Fruit fly (Drosophila melanogaster) whole organism, embryonic: Measurements from ENCODE around the gene CG8851.
A peak's percentile ranks its signal among the peaks of the same experiment; 100 is the strongest.

Source experiments
- Abd-B ChIP-seq: fragments of 200-800 bp; sonication (Bioruptor generic); optimal IDR thresholded peaks from 2 replicates; lab custom pipeline; 2018; ENCODE audit warnings: missing biosample characterization, mild to moderate bottlenecking, missing genetic modification characterization, moderate library complexity
- B-H2 ChIP-seq: fragments of 200-800 bp; sonication (Bioruptor generic); optimal IDR thresholded peaks from 2 replicates; lab custom pipeline; 2018; ENCODE audit warnings: missing biosample characterization, mild to moderate bottlenecking, missing genetic modification characterization
- BtbVII ChIP-seq: fragments of 200-800 bp; sonication (Bioruptor generic); optimal IDR thresholded peaks from 3 replicates; lab custom pipeline; 2017; ENCODE audit warnings: missing biosample characterization, mild to moderate bottlenecking, missing genetic modification characterization
- CG10274 ChIP-seq: fragments of 200-800 bp; sonication (Bioruptor generic); optimal IDR thresholded peaks from 3 replicates; lab custom pipeline; 2017; ENCODE audit warnings: missing biosample characterization, mild to moderate bottlenecking, missing genetic modification characterization
- CG11247 ChIP-seq: fragments of 200-800 bp; sonication (Bioruptor generic); IDR thresholded peaks from 2 replicates; pipeline ENCODE4 v1.3.6; 2022; ENCODE audit warnings: missing biosample characterization, missing genetic modification characterization
- CG11456 ChIP-seq: fragments of 200-800 bp; sonication (Bioruptor generic); IDR thresholded peaks from 3 replicates; pipeline ENCODE4 v1.3.6; 2022; ENCODE audit warnings: missing biosample characterization, missing genetic modification characterization
- CG12299 ChIP-seq: fragments of 200-800 bp; sonication (Bioruptor generic); optimal IDR thresholded peaks from 2 replicates; lab custom pipeline; 2018; ENCODE audit warnings: missing biosample characterization, mild to moderate bottlenecking, missing genetic modification characterization
- CG14014 ChIP-seq: fragments of 200-800 bp; sonication (Bioruptor generic); IDR thresholded peaks from 2 replicates; pipeline ENCODE4 v1.3.6; 2022; ENCODE audit warnings: missing biosample characterization, missing genetic modification characterization
- CG14710 ChIP-seq: fragments of 200-800 bp; sonication (Bioruptor generic); optimal IDR thresholded peaks from 3 replicates; lab custom pipeline; 2019; ENCODE audit warnings: missing biosample characterization, mild to moderate bottlenecking, missing genetic modification characterization, moderate library complexity
- CG1529 ChIP-seq: fragments of 200-800 bp; sonication (Bioruptor generic); optimal IDR thresholded peaks from 3 replicates; lab custom pipeline; 2018; ENCODE audit warnings: missing biosample characterization, missing genetic modification characterization
- CG15514 ChIP-seq: fragments of 200-800 bp; sonication (Bioruptor generic); optimal IDR thresholded peaks from 3 replicates; lab custom pipeline; 2017; ENCODE audit warnings: missing biosample characterization, missing genetic modification characterization, mild to moderate bottlenecking, moderate library complexity, missing genetic modification reagents
- CG17186 ChIP-seq: fragments of 200-800 bp; sonication (Bioruptor generic); optimal IDR thresholded peaks from 3 replicates; lab custom pipeline; 2017; ENCODE audit warnings: missing biosample characterization, missing genetic modification reagents, missing genetic modification characterization
- CG17802 ChIP-seq: fragments of 200-800 bp; sonication (Bioruptor generic); optimal IDR thresholded peaks from 2 replicates; lab custom pipeline; 2018; ENCODE audit warnings: missing biosample characterization, mild to moderate bottlenecking, missing genetic modification characterization, moderate library complexity
- CG18599 ChIP-seq: fragments of 200-800 bp; sonication (Bioruptor generic); optimal IDR thresholded peaks from 3 replicates; lab custom pipeline; 2017; ENCODE audit warnings: missing biosample characterization, missing genetic modification characterization, mild to moderate bottlenecking, moderate library complexity, missing genetic modification reagents
- CG2129 ChIP-seq: fragments of 200-800 bp; sonication (Bioruptor generic); IDR thresholded peaks from 2 replicates; pipeline ENCODE4 v1.3.6; 2022; ENCODE audit warnings: missing biosample characterization, missing genetic modification characterization; ENCODE audit not compliant: partially characterized antibody
- CG3281 ChIP-seq: fragments of 200-800 bp; sonication (Bioruptor generic); optimal IDR thresholded peaks from 3 replicates; lab custom pipeline; 2017; ENCODE audit warnings: missing biosample characterization, mild to moderate bottlenecking, missing genetic modification characterization
- CG3726 ChIP-seq: fragments of 200-800 bp; sonication (Bioruptor generic); IDR thresholded peaks from 3 replicates; pipeline ENCODE4, ENCODE4 v1.3.6; 2022; ENCODE audit warnings: missing biosample characterization, missing genetic modification characterization
- CG4282 ChIP-seq: fragments of 200-800 bp; sonication (Bioruptor generic); optimal IDR thresholded peaks from 2 replicates; lab custom pipeline; 2016; ENCODE audit warnings: missing biosample characterization, missing genetic modification characterization
- CG6175 ChIP-seq: fragments of 200-800 bp; sonication (Bioruptor generic); IDR thresholded peaks from 3 replicates; pipeline ENCODE4 v1.3.6; 2022; ENCODE audit warnings: missing biosample characterization, missing genetic modification characterization
- CG6689 ChIP-seq: fragments of 200-800 bp; sonication (Bioruptor generic); IDR thresholded peaks from 2 replicates; pipeline ENCODE4 v1.3.6; 2022; ENCODE audit warnings: missing biosample characterization, missing genetic modification characterization
- CG6813 ChIP-seq: fragments of 200-800 bp; sonication (Bioruptor generic); optimal IDR thresholded peaks from 2 replicates; lab custom pipeline; 2017; ENCODE audit warnings: missing biosample characterization, missing genetic modification characterization, mild to moderate bottlenecking, moderate library complexity, missing genetic modification reagents
- CG7556 ChIP-seq: fragments of 200-800 bp; sonication (Bioruptor generic); optimal IDR thresholded peaks from 2 replicates; lab custom pipeline; 2017; ENCODE audit warnings: missing biosample characterization, mild to moderate bottlenecking, missing genetic modification characterization
- CG9609 ChIP-seq: fragments of 200-800 bp; sonication (Bioruptor generic); optimal IDR thresholded peaks from 3 replicates; lab custom pipeline; 2016; ENCODE audit warnings: missing biosample characterization, missing genetic modification characterization
- CTCF ChIP-seq: fragments of 200-800 bp; sonication (Bioruptor generic); optimal IDR thresholded peaks from 2 replicates; lab custom pipeline; 2017; ENCODE audit warnings: missing biosample characterization, mild to moderate bottlenecking, missing genetic modification characterization, moderate library complexity
- CrebB ChIP-seq: fragments of 200-800 bp; sonication (Bioruptor generic); optimal IDR thresholded peaks from 3 replicates; lab custom pipeline; 2018; ENCODE audit warnings: missing biosample characterization, mild to moderate bottlenecking, missing genetic modification characterization
- Dbx ChIP-seq: fragments of 200-800 bp; sonication (Bioruptor generic); IDR thresholded peaks from 3 replicates; pipeline ENCODE4 v1.3.6; 2022; ENCODE audit warnings: missing biosample characterization, missing genetic modification characterization
- Dip2 ChIP-seq: fragments of 200-800 bp; sonication (Bioruptor generic); IDR thresholded peaks from 2 replicates; pipeline ENCODE4 v1.3.6; 2022; ENCODE audit warnings: missing biosample characterization, missing genetic modification characterization
- ERR ChIP-seq: fragments of 200-800 bp; sonication (Bioruptor generic); optimal IDR thresholded peaks from 2 replicates; lab custom pipeline; 2016; ENCODE audit warnings: missing biosample characterization, missing genetic modification characterization
- Hr39 ChIP-seq: fragments of >200 bp; optimal IDR thresholded peaks from 2 replicates; lab custom pipeline; 2017
- Kr ChIP-seq: fragments of 200-800 bp; sonication (Bioruptor generic); optimal IDR thresholded peaks from 2 replicates; lab custom pipeline; 2017; ENCODE audit warnings: missing biosample characterization, mild to moderate bottlenecking, missing genetic modification characterization
- Meics ChIP-seq: fragments of 200-800 bp; sonication (Bioruptor generic); optimal IDR thresholded peaks from 2 replicates; lab custom pipeline; 2017; ENCODE audit warnings: missing biosample characterization, mild to moderate bottlenecking, missing genetic modification characterization
- PHDP ChIP-seq: fragments of 200-800 bp; sonication (Bioruptor generic); optimal IDR thresholded peaks from 3 replicates; lab custom pipeline; 2018; ENCODE audit warnings: missing biosample characterization, mild to moderate bottlenecking, missing genetic modification characterization, moderate library complexity
- Spps ChIP-seq: fragments of 200-800 bp; sonication (Bioruptor generic); optimal IDR thresholded peaks from 2 replicates; lab custom pipeline; 2018; ENCODE audit warnings: missing biosample characterization, mild to moderate bottlenecking, missing genetic modification characterization
- TFAM ChIP-seq: fragments of 200-800 bp; sonication (Bioruptor generic); optimal IDR thresholded peaks from 2 replicates; lab custom pipeline; 2017; ENCODE audit warnings: missing biosample characterization, missing genetic modification characterization, inconsistent platforms
- Usf ChIP-seq: fragments of 200-800 bp; sonication (Bioruptor generic); optimal IDR thresholded peaks from 2 replicates; lab custom pipeline; 2017; ENCODE audit warnings: missing genotype, missing biosample characterization, missing genetic modification characterization
- Xbp1 ChIP-seq: fragments of 200-800 bp; sonication (Bioruptor generic); optimal IDR thresholded peaks from 3 replicates; lab custom pipeline; 2016; ENCODE audit warnings: missing biosample characterization, mild to moderate bottlenecking, missing genetic modification characterization
- ara ChIP-seq: fragments of 200-800 bp; sonication (Bioruptor generic); IDR thresholded peaks from 2 replicates; pipeline ENCODE4 v1.3.6; 2022; ENCODE audit warnings: missing biosample characterization, missing genetic modification characterization
- bsh ChIP-seq, 2 experiments: fragments of 200-800 bp; sonication (Bioruptor generic); optimal IDR thresholded peaks; 2 replicates each; lab custom pipeline; 2017 to 2018; ENCODE audit warnings: mild to moderate bottlenecking in 2 of 2, missing biosample characterization in 2 of 2, missing genetic modification characterization in 2 of 2, moderate library complexity in 1 of 2
- cg ChIP-seq: fragments of 200-800 bp; sonication (Bioruptor generic); optimal IDR thresholded peaks from 3 replicates; lab custom pipeline; 2019; ENCODE audit warnings: missing biosample characterization, mild to moderate bottlenecking, missing genetic modification characterization, moderate library complexity
- cwo ChIP-seq: fragments of 200-800 bp; sonication (Bioruptor generic); optimal IDR thresholded peaks from 3 replicates; lab custom pipeline; 2017; ENCODE audit warnings: missing biosample characterization, missing genetic modification characterization, mild to moderate bottlenecking, moderate library complexity, missing genetic modification reagents
- dimm ChIP-seq: fragments of 200-800 bp; sonication (Bioruptor generic); IDR thresholded peaks from 2 replicates; pipeline ENCODE4 v1.3.6; 2022; ENCODE audit warnings: missing biosample characterization, missing genetic modification characterization
- ems ChIP-seq: fragments of 200-800 bp; sonication (Bioruptor generic); optimal IDR thresholded peaks from 3 replicates; lab custom pipeline; 2016; ENCODE audit warnings: missing biosample characterization, missing genetic modification characterization
- en ChIP-seq: fragments of 200-800 bp; sonication (Bioruptor generic); optimal IDR thresholded peaks from 2 replicates; lab custom pipeline; 2016; ENCODE audit warnings: missing biosample characterization, missing genetic modification characterization
- fd96Cb ChIP-seq: fragments of 200-800 bp; sonication (Bioruptor generic); optimal IDR thresholded peaks from 2 replicates; lab custom pipeline; 2018; ENCODE audit warnings: missing biosample characterization, mild to moderate bottlenecking, missing genetic modification characterization, moderate library complexity
- her ChIP-seq: fragments of 200-800 bp; sonication (Bioruptor generic); optimal IDR thresholded peaks from 2 replicates; lab custom pipeline; 2016; ENCODE audit warnings: missing biosample characterization, missing genetic modification characterization
- jigr1 ChIP-seq: fragments of 200-800 bp; sonication (Bioruptor generic); IDR thresholded peaks from 3 replicates; pipeline ENCODE4 v1.3.6; 2022; ENCODE audit warnings: missing biosample characterization, missing genetic modification characterization
- kay ChIP-seq: fragments of 200-800 bp; sonication (Bioruptor generic); optimal IDR thresholded peaks from 2 replicates; lab custom pipeline; 2016; ENCODE audit warnings: missing biosample characterization, missing genetic modification characterization
- lmd ChIP-seq: fragments of 200-800 bp; sonication (Bioruptor generic); IDR thresholded peaks from 2 replicates; pipeline ENCODE4 v1.3.6; 2022; ENCODE audit warnings: missing biosample characterization, missing genetic modification characterization
- nmo ChIP-seq: fragments of 200-800 bp; sonication (Bioruptor generic); optimal IDR thresholded peaks from 2 replicates; lab custom pipeline; 2018; ENCODE audit warnings: missing biosample characterization, mild to moderate bottlenecking, missing genetic modification characterization, moderate library complexity
- run ChIP-seq: fragments of 200-800 bp; sonication (Bioruptor generic); optimal IDR thresholded peaks from 3 replicates; lab custom pipeline; 2018; ENCODE audit warnings: missing biosample characterization, mild to moderate bottlenecking, missing genetic modification characterization
- sim ChIP-seq: fragments of 200-800 bp; sonication (Bioruptor generic); IDR thresholded peaks from 2 replicates; pipeline ENCODE4 v1.3.6; 2022; ENCODE audit warnings: missing biosample characterization, missing genetic modification characterization
- ssp ChIP-seq: fragments of 200-800 bp; sonication (Bioruptor generic); IDR thresholded peaks from 2 replicates; pipeline ENCODE4 v1.3.6; 2022; ENCODE audit warnings: missing biosample characterization, missing genetic modification characterization

Gene CG8851

DNA sequence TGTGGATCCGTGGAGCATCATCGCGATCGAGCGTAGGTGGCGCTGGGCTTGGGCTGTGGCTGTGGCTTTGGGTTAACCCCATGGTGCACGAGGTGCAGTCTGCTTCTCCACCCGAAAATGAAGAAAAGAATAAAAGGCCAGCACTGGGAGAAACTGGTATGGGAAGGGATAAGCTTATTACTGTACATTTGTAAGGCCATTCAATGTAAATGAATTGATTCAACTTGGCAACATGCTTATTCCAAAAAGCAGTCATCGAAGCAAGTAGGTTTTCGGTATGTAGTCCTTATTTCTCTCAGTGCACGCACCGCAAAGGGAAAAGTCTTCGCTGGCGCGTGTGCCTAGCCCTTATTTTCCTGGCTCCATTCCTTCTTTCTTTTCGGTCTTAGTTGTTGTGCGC lies 47.1 kb downstream of the CG8851 start (continued):
- TF ChIP-seq her (GFP tag; lab: Kevin White, UChicago): peak; percentile 8
- TF ChIP-seq kay: no peak
- no peak for TF ChIP-seq ems (GFP tag; lab: Kevin White, UChicago)
- TF ChIP-seq CG17186 (GFP tag; lab: Kevin White, UChicago): no peak
- no peak for TF ChIP-seq CrebB
- no peak for TF ChIP-seq cg (GFP tag; lab: Kevin White, UChicago)
- TF ChIP-seq CG9609 (GFP tag; lab: Kevin White, UChicago): peak; percentile 3
- peak; percentile 35 for TF ChIP-seq CG1529 (GFP tag; lab: Kevin White, UChicago)
- TF ChIP-seq CG18599 (GFP tag; lab: Kevin White, UChicago): no peak
- no peak for TF ChIP-seq Hr39 (lab: Kevin White, UChicago)
- TF ChIP-seq CG3281 (GFP tag; lab: Kevin White, UChicago): no peak
- peak; percentile 25 for TF ChIP-seq Usf (GFP tag; lab: Kevin White, UChicago)
- TF ChIP-seq Spps: peak; percentile 31
- no peak for TF ChIP-seq CG12299 (tag; lab: Kevin White, UChicago)
- no peak for TF ChIP-seq CG2129 (GFP tag; lab: Robert Waterston, UW)
- TF ChIP-seq TFAM (GFP tag; lab: Kevin White, UChicago): no peak
- no peak for TF ChIP-seq PHDP
- peak; percentile 32 for TF ChIP-seq Xbp1 (GFP tag; lab: Kevin White, UChicago)
- TF ChIP-seq CG11456 (GFP tag; lab: Robert Waterston, UW): no peak
- peak; percentile 64 for TF ChIP-seq sim (GFP tag; lab: Robert Waterston, UW)
- TF ChIP-seq ssp (GFP tag; lab: Robert Waterston, UW): no peak
- TF ChIP-seq fd96Cb (tag; lab: Kevin White, UChicago): peak; percentile 57
- TF ChIP-seq B-H2 (GFP tag; lab: Kevin White, UChicago): no peak
- peak; percentile 74; the same call in 1 of the 2 replicates for TF ChIP-seq ara (GFP tag; lab: Robert Waterston, UW)
- TF ChIP-seq nmo: peak; percentile 57
- no peak for TF ChIP-seq CG11247 (GFP tag; lab: Robert Waterston, UW)
- peak; percentile 48 to 72 for TF ChIP-seq bsh (GFP tag; optimal IDR thresholded peaks at IDR 0.05; lab: Kevin White, UChicago)
- TF ChIP-seq jigr1 (GFP tag; lab: Robert Waterston, UW): no peak
- TF ChIP-seq en: no peak
- TF ChIP-seq Meics (GFP tag; lab: Kevin White, UChicago): no peak
- TF ChIP-seq dimm (GFP tag; lab: Robert Waterston, UW): no peak
- TF ChIP-seq ERR (GFP tag; lab: Kevin White, UChicago): no peak
- no peak for TF ChIP-seq cwo (GFP tag; lab: Kevin White, UChicago)
- TF ChIP-seq run: no peak
- TF ChIP-seq lmd (GFP tag; lab: Robert Waterston, UW): peak; percentile 37; the same call in 1 of the 2 replicates
- TF ChIP-seq CG6689 (GFP tag; lab: Robert Waterston, UW): peak; percentile 46; the same call in 1 of the 2 replicates
- TF ChIP-seq CTCF (GFP tag; lab: Kevin White, UChicago): no peak
- peak; percentile 62 for TF ChIP-seq CG14710 (tag; lab: Kevin White, UChicago)
- no peak for TF ChIP-seq Abd-B
- no peak for TF ChIP-seq CG3726 (GFP tag; lab: Robert Waterston, UW)
- no peak for TF ChIP-seq CG10274 (GFP tag; lab: Kevin White, UChicago)
- no peak for TF ChIP-seq CG14014 (GFP tag; lab: Robert Waterston, UW)
- TF ChIP-seq BtbVII: no peak
- TF ChIP-seq CG15514 (GFP tag; lab: Kevin White, UChicago): no peak
- no peak for TF ChIP-seq Dbx
- no peak for TF ChIP-seq CG6175 (GFP tag; lab: Robert Waterston, UW)
- no peak for TF ChIP-seq Kr (GFP tag; lab: Kevin White, UChicago)
- TF ChIP-seq Dip2 (GFP tag; lab: Robert Waterston, UW): no peak
- TF ChIP-seq CG17802: no peak
- no peak for TF ChIP-seq CG7556 (GFP tag; lab: Kevin White, UChicago)
- TF ChIP-seq CG4282: no peak
- TF ChIP-seq CG6813 (GFP tag; lab: Kevin White, UChicago): no peak
